ENCODE assay signal across 5 fruit fly cellular contexts in genomic region chr3L:14031171-14032126, dm6.
A peak's percentile ranks its signal among the peaks of the same experiment; 100 is the strongest.
TF ChIP-seq lines count a peak whose summit lies in the region.

Gene CG6650, plus strand, starts transcription at chr3L:14031450.
Gene endos, minus strand, starts transcription at chr3L:14031706.

- no peak for TF ChIP-seq CTCF in whole organism, embryonic (GFP tag; optimal IDR thresholded peaks at IDR 0.05; lab: Kevin White, UChicago)

TF ChIP-seq in whole organism, adult, 20 proteins besides CTCF, POLR2A, EP300 and RAD21 (continues in another document):
- TF ChIP-seq kay (GFP tag; lab: Kevin White, UChicago; ENCODE audit: borderline replicate concordance): no peak
- peak; percentile 81 for TF ChIP-seq CG7101 (tag; optimal IDR thresholded peaks at IDR 0.05; lab: Kevin White, UChicago)
- TF ChIP-seq CG33017 (tag; optimal IDR thresholded peaks at IDR 0.05; lab: Kevin White, UChicago): peak; percentile 37
- TF ChIP-seq Mnt (GFP tag; optimal IDR thresholded peaks at IDR 0.05; lab: Kevin White, UChicago): peak; percentile 82
- TF ChIP-seq cic (GFP tag; optimal IDR thresholded peaks at IDR 0.05; lab: Kevin White, UChicago): peak; percentile 94
- TF ChIP-seq CG1620 (GFP tag; optimal IDR thresholded peaks at IDR 0.05; lab: Kevin White, UChicago): peak; percentile 52
- TF ChIP-seq pad (GFP tag; optimal IDR thresholded peaks at IDR 0.05; lab: Kevin White, UChicago): peak; percentile 96
- TF ChIP-seq ovo (GFP tag; optimal IDR thresholded peaks at IDR 0.05; lab: Kevin White, UChicago): peak; percentile 67
- TF ChIP-seq bab1 (GFP tag; optimal IDR thresholded peaks at IDR 0.05; lab: Kevin White, UChicago): peak; percentile 36
- peak; percentile 80 for TF ChIP-seq CG7045 (GFP tag; optimal IDR thresholded peaks at IDR 0.05; lab: Kevin White, UChicago)
- no peak for TF ChIP-seq CG5204 (GFP tag; optimal IDR thresholded peaks at IDR 0.05; lab: Kevin White, UChicago)
- peak; percentile 63 for TF ChIP-seq Clk (GFP tag; optimal IDR thresholded peaks at IDR 0.05; lab: Kevin White, UChicago)
- peak; percentile 62 for TF ChIP-seq Crg-1 (GFP tag; optimal IDR thresholded peaks at IDR 0.05; lab: Kevin White, UChicago)
- peak; percentile 60 for TF ChIP-seq tj (GFP tag; optimal IDR thresholded peaks at IDR 0.05; lab: Kevin White, UChicago)
- TF ChIP-seq CG11617 (GFP tag; optimal IDR thresholded peaks at IDR 0.05; lab: Kevin White, UChicago): peak; percentile 79
- TF ChIP-seq cnc (optimal IDR thresholded peaks at IDR 0.05; lab: Kevin White, UChicago): no peak
- peak; percentile 24 for TF ChIP-seq CG14711 (tag; optimal IDR thresholded peaks at IDR 0.05; lab: Kevin White, UChicago)
- peak; percentile 83 for TF ChIP-seq Hr96 (GFP tag; optimal IDR thresholded peaks at IDR 0.05; lab: Kevin White, UChicago)

TF ChIP-seq in whole organism, embryonic, 481 proteins besides CTCF, POLR2A, EP300 and RAD21 (continues in another document):
- no peak for TF ChIP-seq dm (GFP tag; optimal IDR thresholded peaks at IDR 0.05; lab: Kevin White, UChicago)
- peak; percentile 55; the same call in 1 of the 2 replicates for TF ChIP-seq CG31441 (GFP tag; IDR thresholded peaks at IDR 0.05; lab: Robert Waterston, UW)
- no peak for TF ChIP-seq CG1647 (GFP tag; optimal IDR thresholded peaks at IDR 0.05; lab: Kevin White, UChicago)
- peak; percentile 64 for TF ChIP-seq phol (tag; optimal IDR thresholded peaks at IDR 0.05; lab: Kevin White, UChicago)
- no peak for TF ChIP-seq dan (GFP tag; IDR thresholded peaks at IDR 0.05; lab: Robert Waterston, UW)
- TF ChIP-seq Ets97D (GFP tag; optimal IDR thresholded peaks at IDR 0.05; lab: Kevin White, UChicago): peak; percentile 37
- TF ChIP-seq Med (GFP tag; lab: Kevin White, UChicago): peak; percentile 45
- peak; percentile 63 for TF ChIP-seq CG12391 (tag; optimal IDR thresholded peaks at IDR 0.05; lab: Kevin White, UChicago)
- TF ChIP-seq Atf-2 (GFP tag; optimal IDR thresholded peaks at IDR 0.05; lab: Kevin White, UChicago): no peak
- no peak for TF ChIP-seq maf-S (GFP tag; optimal IDR thresholded peaks at IDR 0.05; lab: Kevin White, UChicago)
- peak; percentile 50 for TF ChIP-seq ind (GFP tag; optimal IDR thresholded peaks at IDR 0.05; lab: Kevin White, UChicago)
- peak; percentile 37 for TF ChIP-seq tin (GFP tag; optimal IDR thresholded peaks at IDR 0.05; lab: Kevin White, UChicago)
- TF ChIP-seq nerfin-1 (tag; optimal IDR thresholded peaks at IDR 0.05; lab: Kevin White, UChicago): peak; percentile 41
- TF ChIP-seq dmrt11E (tag; optimal IDR thresholded peaks at IDR 0.05; lab: Kevin White, UChicago): peak; percentile 24
- TF ChIP-seq CG5953 (GFP tag; IDR thresholded peaks at IDR 0.05; lab: Robert Waterston, UW): no peak
- peak; percentile 87 for TF ChIP-seq HLH4C (GFP tag; IDR thresholded peaks at IDR 0.05; lab: Robert Waterston, UW; ENCODE audit: partially characterized antibody)
- peak; percentile 79 for TF ChIP-seq CG8388 (GFP tag; optimal IDR thresholded peaks at IDR 0.05; lab: Kevin White, UChicago)
- TF ChIP-seq MBD-R2 (GFP tag; IDR thresholded peaks at IDR 0.05; lab: Robert Waterston, UW): peak; percentile 34
- no peak for TF ChIP-seq nau (GFP tag; optimal IDR thresholded peaks at IDR 0.05; lab: Kevin White, UChicago)

TF ChIP-seq in whole organism, prepupa, 60 proteins besides CTCF, POLR2A, EP300 and RAD21 (continues in another document):
- TF ChIP-seq Sox15 (GFP tag; optimal IDR thresholded peaks at IDR 0.05; lab: Kevin White, UChicago) (no peak), Lpt (GFP tag; optimal IDR thresholded peaks at IDR 0.05; lab: Kevin White, UChicago) (no peak), Eip75B (GFP tag; optimal IDR thresholded peaks at IDR 0.05; lab: Kevin White, UChicago) (no peak), CG34406 (GFP tag; optimal IDR thresholded peaks at IDR 0.05; lab: Kevin White, UChicago) (peak; percentile 14), pdm3 (GFP tag; optimal IDR thresholded peaks at IDR 0.05; lab: Kevin White, UChicago) (no peak), CG10669 (GFP tag; optimal IDR thresholded peaks at IDR 0.05; lab: Kevin White, UChicago) (peak; percentile 19), Hr39 (GFP tag; optimal IDR thresholded peaks at IDR 0.05; lab: Kevin White, UChicago) (peak; percentile 18), CG8119 (GFP tag; IDR thresholded peaks at IDR 0.05; lab: Robert Waterston, UW) (no peak; the same call in 2 of the 3 replicates), achi (GFP tag; optimal IDR thresholded peaks at IDR 0.05; lab: Kevin White, UChicago) (peak; percentile 22), Hr4 (GFP tag; optimal IDR thresholded peaks at IDR 0.05; lab: Kevin White, UChicago) (peak; percentile 44), CG11902 (GFP tag; optimal IDR thresholded peaks at IDR 0.05; lab: Kevin White, UChicago) (no peak), CG6163 (GFP tag; IDR thresholded peaks at IDR 0.05; lab: Robert Waterston, UW) (peak; percentile 19), CG1621 (tag; optimal IDR thresholded peaks at IDR 0.05; lab: Kevin White, UChicago) (peak; percentile 24), Ets21C (GFP tag; optimal IDR thresholded peaks at IDR 0.05; lab: Kevin White, UChicago) (no peak), CG8632 (GFP tag; optimal IDR thresholded peaks at IDR 0.05; lab: Kevin White, UChicago) (no peak), Sox14 (GFP tag; optimal IDR thresholded peaks at IDR 0.05; lab: Kevin White, UChicago) (peak; percentile 52), dsx (GFP tag; optimal IDR thresholded peaks at IDR 0.05; lab: Kevin White, UChicago; ENCODE audit: poor library complexity, severe bottlenecking) (peak; percentile 25), CG15336 (GFP tag; IDR thresholded peaks at IDR 0.05; lab: Robert Waterston, UW) (no peak; the same call in 1 of the 2 replicates), OdsH (GFP tag; optimal IDR thresholded peaks at IDR 0.05; lab: Kevin White, UChicago) (peak; percentile 39)

TF ChIP-seq in whole organism, pupa, 21 proteins besides CTCF, POLR2A, EP300 and RAD21:
- TF ChIP-seq Snoo (tag; optimal IDR thresholded peaks at IDR 0.05; lab: Kevin White, UChicago): peak; percentile 5
- TF ChIP-seq CG4496 (GFP tag; IDR thresholded peaks at IDR 0.05; lab: Robert Waterston, UW): peak; percentile 51; the same call in 1 of the 3 replicates
- TF ChIP-seq gl (tag; optimal IDR thresholded peaks at IDR 0.05; lab: Kevin White, UChicago): peak; percentile 18
- peak; percentile 4 for TF ChIP-seq CG9948 (tag; optimal IDR thresholded peaks at IDR 0.05; lab: Kevin White, UChicago)
- no peak for TF ChIP-seq rn (GFP tag; IDR thresholded peaks at IDR 0.05; lab: Robert Waterston, UW)
- TF ChIP-seq CG17806 (tag; optimal IDR thresholded peaks at IDR 0.05; lab: Kevin White, UChicago): peak; percentile 5
- peak; percentile 25 for TF ChIP-seq CG13204 (GFP tag; optimal IDR thresholded peaks at IDR 0.05; lab: Kevin White, UChicago)
- peak; percentile 40 for TF ChIP-seq CG15710 (tag; optimal IDR thresholded peaks at IDR 0.05; lab: Kevin White, UChicago)
- TF ChIP-seq CG8159 (tag; optimal IDR thresholded peaks at IDR 0.05; lab: Kevin White, UChicago): peak; percentile 21
- no peak for TF ChIP-seq CG34367 (tag; optimal IDR thresholded peaks at IDR 0.05; lab: Kevin White, UChicago)
- peak; percentile 47 for TF ChIP-seq CG8301 (tag; optimal IDR thresholded peaks at IDR 0.05; lab: Kevin White, UChicago)
- TF ChIP-seq Pif1A (GFP tag; optimal IDR thresholded peaks at IDR 0.05; lab: Kevin White, UChicago): no peak
- no peak for TF ChIP-seq D1 (tag; optimal IDR thresholded peaks at IDR 0.05; lab: Kevin White, UChicago)
- peak; percentile 38; the same call in 1 of the 2 replicates for TF ChIP-seq CG32121 (GFP tag; IDR thresholded peaks at IDR 0.05; lab: Robert Waterston, UW)
- TF ChIP-seq Ets98B (GFP tag; IDR thresholded peaks at IDR 0.05; lab: Robert Waterston, UW): 0 out of 2 replicates have a peak, but pooled peaks have one; percentile 5
- TF ChIP-seq CG10348 (GFP tag; IDR thresholded peaks at IDR 0.05; lab: Robert Waterston, UW): no peak
- no peak for TF ChIP-seq fd96Ca (GFP tag; IDR thresholded peaks at IDR 0.05; lab: Robert Waterston, UW)
- TF ChIP-seq Pif1B (GFP tag; optimal IDR thresholded peaks at IDR 0.05; lab: Kevin White, UChicago): no peak
- no peak for TF ChIP-seq CG12605 (GFP tag; IDR thresholded peaks at IDR 0.05; lab: Robert Waterston, UW)
- TF ChIP-seq EcR (GFP tag; optimal IDR thresholded peaks at IDR 0.05; lab: Kevin White, UChicago): no peak
- TF ChIP-seq CG14655 (GFP tag; optimal IDR thresholded peaks at IDR 0.05; lab: Kevin White, UChicago): peak; percentile 20
TF ChIP-seq in whole organism, pupa: peak in this region for 12.

TF ChIP-seq in whole organism, wandering third instar larva, 38 proteins besides CTCF, POLR2A, EP300 and RAD21 (continues in another document):
- peak; percentile 69 for TF ChIP-seq psq (GFP tag; optimal IDR thresholded peaks at IDR 0.05; lab: Kevin White, UChicago)
- no peak for TF ChIP-seq jim (GFP tag; optimal IDR thresholded peaks at IDR 0.05; lab: Kevin White, UChicago)
- TF ChIP-seq Sp1 (GFP tag; optimal IDR thresholded peaks at IDR 0.05; lab: Kevin White, UChicago): peak; percentile 49
- peak; percentile 63 for TF ChIP-seq fru (GFP tag; optimal IDR thresholded peaks at IDR 0.05; lab: Kevin White, UChicago)
- peak; percentile 58 for TF ChIP-seq br (GFP tag; optimal IDR thresholded peaks at IDR 0.05; lab: Kevin White, UChicago)
- peak; percentile 53 for TF ChIP-seq rgr (GFP tag; optimal IDR thresholded peaks at IDR 0.05; lab: Kevin White, UChicago)
- no peak for TF ChIP-seq dmrt93B (GFP tag; optimal IDR thresholded peaks at IDR 0.05; lab: Kevin White, UChicago)
- peak in 1 of 2 experiments; percentile 31 for TF ChIP-seq foxo (GFP tag; optimal IDR thresholded peaks at IDR 0.05; lab: Kevin White, UChicago)
- TF ChIP-seq usp (GFP tag; optimal IDR thresholded peaks at IDR 0.05; lab: Kevin White, UChicago): no peak
- TF ChIP-seq Dfd (GFP tag; optimal IDR thresholded peaks at IDR 0.05; lab: Kevin White, UChicago): no peak
- TF ChIP-seq lola (GFP tag; optimal IDR thresholded peaks at IDR 0.05; lab: Kevin White, UChicago): no peak
- peak; percentile 68 for TF ChIP-seq CG9705 (GFP tag; optimal IDR thresholded peaks at IDR 0.05; lab: Kevin White, UChicago)
- no peak for TF ChIP-seq Vsx2 (GFP tag; optimal IDR thresholded peaks at IDR 0.05; lab: Kevin White, UChicago; ENCODE audit: partially characterized antibody)
- TF ChIP-seq Mio (GFP tag; optimal IDR thresholded peaks at IDR 0.05; lab: Kevin White, UChicago): no peak
- peak; percentile 4 for TF ChIP-seq dsf (GFP tag; optimal IDR thresholded peaks at IDR 0.05; lab: Kevin White, UChicago; ENCODE audit: borderline replicate concordance)
- peak; percentile 85 for TF ChIP-seq Hr83 (GFP tag; optimal IDR thresholded peaks at IDR 0.05; lab: Kevin White, UChicago; ENCODE audit: poor library complexity, severe bottlenecking)
- no peak for TF ChIP-seq dl (GFP tag; optimal IDR thresholded peaks at IDR 0.05; lab: Kevin White, UChicago; ENCODE audit: insufficient read depth in 1 of 2, partially characterized antibody in 2 of 2)
- peak; percentile 41 for TF ChIP-seq Hnf4 (GFP tag; optimal IDR thresholded peaks at IDR 0.05; lab: Kevin White, UChicago)
- no peak for TF ChIP-seq Abd-B (GFP tag; optimal IDR thresholded peaks at IDR 0.05; lab: Kevin White, UChicago)
- peak; percentile 51 for TF ChIP-seq N (GFP tag; optimal IDR thresholded peaks at IDR 0.05; lab: Kevin White, UChicago)
- no peak for TF ChIP-seq ey (GFP tag; optimal IDR thresholded peaks at IDR 0.05; lab: Kevin White, UChicago)
- TF ChIP-seq pan (optimal IDR thresholded peaks at IDR 0.05; lab: Kevin White, UChicago): no peak
